Worm (Caenorhabditis elegans) whole organism, L1 larva: Measurements from ENCODE around the gene F44E5.1.

ENCODE experiments used
- alr-1 ChIP-seq: fragments of 200-800 bp; sonication (Bioruptor generic); optimal IDR thresholded peaks from 2 replicates; lab custom pipeline; 2018; ENCODE audit warnings: borderline replicate concordance, mild to moderate bottlenecking, missing genetic modification characterization, missing compliant biosample characterization
- egl-27 ChIP-seq, 2 experiments: fragments of 150-350 bp in 1 of 2; sonication (generic microtip); optimal IDR thresholded peaks; 3 replicates each; lab custom pipeline; 2017 to 2018; ENCODE audit warnings: missing biosample characterization in 2 of 2, missing genetic modification characterization in 2 of 2, missing genetic modification reagents in 2 of 2
- elt-2 ChIP-seq: sonication (generic microtip); optimal IDR thresholded peaks from 2 replicates; lab custom pipeline; 2016; ENCODE audit warnings: missing genetic modification characterization, mild to moderate bottlenecking, inconsistent platforms, missing compliant biosample characterization, missing genetic modification reagents
- fkh-10 ChIP-seq: sonication (generic microtip); optimal IDR thresholded peaks from 2 replicates; lab custom pipeline; 2017; ENCODE audit warnings: missing biosample characterization, missing genetic modification reagents, missing genetic modification characterization
- lin-13 ChIP-seq: fragments of 150-350 bp; optimal IDR thresholded peaks from 2 replicates; lab custom pipeline; 2014; ENCODE audit warnings: missing biosample characterization, missing genetic modification reagents, missing genetic modification characterization
- mdl-1 ChIP-seq, 2 experiments: fragments of 150-350 bp; optimal IDR thresholded peaks; 2 replicates each; lab custom pipeline; 2014 to 2017; ENCODE audit warnings: missing biosample characterization in 2 of 2, missing genetic modification characterization in 2 of 2, inconsistent platforms in 1 of 2
- nhr-12 ChIP-seq: sonication (generic microtip); optimal IDR thresholded peaks from 2 replicates; lab custom pipeline; 2017; ENCODE audit warnings: missing biosample characterization, missing genetic modification characterization
- nhr-76 ChIP-seq: sonication (generic microtip); optimal IDR thresholded peaks from 2 replicates; lab custom pipeline; 2017; ENCODE audit warnings: missing biosample characterization, missing genetic modification characterization
- nhr-77 ChIP-seq: fragments of 150-350 bp; optimal IDR thresholded peaks from 2 replicates; lab custom pipeline; 2014; ENCODE audit warnings: missing biosample characterization, missing genetic modification characterization
- skn-1 ChIP-seq: fragments of 150-350 bp; optimal IDR thresholded peaks from 2 replicates; lab custom pipeline; 2014; ENCODE audit warnings: missing biosample characterization, missing genetic modification characterization
- ztf-11 ChIP-seq, 2 experiments: sonication (generic microtip); optimal IDR thresholded peaks; 2 replicates each; lab custom pipeline; 2016 to 2017; ENCODE audit warnings: missing genetic modification characterization in 2 of 2, missing biosample characterization in 1 of 2, missing compliant biosample characterization in 1 of 2
- ztf-4 ChIP-seq: fragments of 150-350 bp; optimal IDR thresholded peaks from 2 replicates; lab custom pipeline; 2014; ENCODE audit warnings: missing biosample characterization, missing genetic modification characterization

- no peak for TF ChIP-seq nhr-12 (tag; lab: Kevin White, UChicago)
- no peak for TF ChIP-seq nhr-76 (tag; lab: Kevin White, UChicago)
- no peak for TF ChIP-seq lin-13
- TF ChIP-seq alr-1 (tag; lab: Kevin White, UChicago), result no peak
- no peak for TF ChIP-seq nhr-77
- no peak for TF ChIP-seq ztf-11 (tag; optimal IDR thresholded peaks at IDR 0.05; lab: Kevin White, UChicago)
- no peak for TF ChIP-seq mdl-1 (tag; optimal IDR thresholded peaks at IDR 0.05; lab: Kevin White, UChicago)
- TF ChIP-seq ztf-4 (tag; lab: Kevin White, UChicago), result no peak
- no peak for TF ChIP-seq egl-27 (tag; optimal IDR thresholded peaks at IDR 0.05; lab: Kevin White, UChicago)
- no peak for TF ChIP-seq elt-2 (tag; lab: Kevin White, UChicago)
- no peak for TF ChIP-seq skn-1 (tag; lab: Kevin White, UChicago)
- no peak for TF ChIP-seq fkh-10 (GFP tag; lab: Kevin White, UChicago)
Observed at ce11 chrII:11765506-11766152, 8.7 kb downstream of the F44E5.1 start.
